Worm (Caenorhabditis elegans) whole organism, mixed stage, embryonic: ENCODE data around the gene sru-1.

Source experiments
- M03D4.4 ChIP-seq: sonication (generic microtip); optimal IDR thresholded peaks from 2 replicates; lab custom pipeline; 2017; ENCODE audit warnings: mild to moderate bottlenecking, missing genetic modification characterization, missing compliant biosample characterization
- bed-3 ChIP-seq: fragments of 200-800 bp; sonication (Bioruptor generic); optimal IDR thresholded peaks from 3 replicates; lab custom pipeline; 2018; ENCODE audit warnings: mild to moderate bottlenecking, missing genetic modification characterization, moderate library complexity, missing compliant biosample characterization
- blmp-1 ChIP-seq: fragments of 150-350 bp; optimal IDR thresholded peaks from 2 replicates; lab custom pipeline; 2014; ENCODE audit warnings: missing biosample characterization, missing genetic modification characterization
- ceh-39 ChIP-seq: fragments of 150-350 bp; optimal IDR thresholded peaks from 2 replicates; lab custom pipeline; 2014; ENCODE audit warnings: missing biosample characterization, missing genetic modification characterization
- ceh-43 ChIP-seq: fragments of 200-800 bp; sonication (Bioruptor generic); optimal IDR thresholded peaks from 2 replicates; lab custom pipeline; 2018; ENCODE audit warnings: mild to moderate bottlenecking, missing genetic modification characterization, moderate library complexity, missing compliant biosample characterization
- ceh-83 ChIP-seq: fragments of 200-800 bp; sonication (Bioruptor generic); optimal IDR thresholded peaks from 2 replicates; lab custom pipeline; 2018; ENCODE audit warnings: mild to moderate bottlenecking, missing genetic modification characterization, missing compliant biosample characterization
- ces-1 ChIP-seq: fragments of 150-350 bp; optimal IDR thresholded peaks from 2 replicates; lab custom pipeline; 2014; ENCODE audit warnings: missing biosample characterization, missing genetic modification reagents, missing genetic modification characterization
- cnd-1 ChIP-seq: fragments of 200-800 bp; sonication (Bioruptor generic); optimal IDR thresholded peaks from 2 replicates; lab custom pipeline; 2018; ENCODE audit warnings: mild to moderate bottlenecking, missing genetic modification characterization, missing compliant biosample characterization
- drap-1 ChIP-seq: fragments of 200-800 bp; sonication (Bioruptor generic); optimal IDR thresholded peaks from 3 replicates; lab custom pipeline; 2018; ENCODE audit warnings: mild to moderate bottlenecking, missing genetic modification characterization, missing compliant biosample characterization
- elt-1 ChIP-seq: sonication (generic microtip); optimal IDR thresholded peaks from 2 replicates; lab custom pipeline; 2017; ENCODE audit warnings: missing genetic modification characterization, mild to moderate bottlenecking, missing compliant biosample characterization, antibody characterized with exemption, moderate library complexity, borderline replicate concordance; ENCODE audit not compliant: insufficient read depth
- elt-3 ChIP-seq: fragments of 150-350 bp; optimal IDR thresholded peaks from 2 replicates; lab custom pipeline; 2014; ENCODE audit warnings: missing biosample characterization, missing genetic modification characterization
- flh-1 ChIP-seq: fragments of 200-800 bp; sonication (Bioruptor generic); optimal IDR thresholded peaks from 2 replicates; lab custom pipeline; 2018; ENCODE audit warnings: mild to moderate bottlenecking, missing genetic modification characterization, moderate library complexity, missing compliant biosample characterization
- ham-2 ChIP-seq: fragments of 200-800 bp; sonication (Bioruptor generic); optimal IDR thresholded peaks from 2 replicates; lab custom pipeline; 2018; ENCODE audit warnings: mild to moderate bottlenecking, missing genetic modification characterization, missing compliant biosample characterization
- hlh-1 ChIP-seq: fragments of 150-350 bp; optimal IDR thresholded peaks from 2 replicates; lab custom pipeline; 2014; ENCODE audit warnings: missing biosample characterization, missing genetic modification reagents, missing genetic modification characterization
- lin-13 ChIP-seq: fragments of 150-350 bp; optimal IDR thresholded peaks from 2 replicates; lab custom pipeline; 2014; ENCODE audit warnings: missing biosample characterization, missing genetic modification characterization
- lin-32 ChIP-seq: fragments of 200-800 bp; sonication (Bioruptor generic); optimal IDR thresholded peaks from 2 replicates; lab custom pipeline; 2018; ENCODE audit warnings: mild to moderate bottlenecking, missing genetic modification characterization, missing compliant biosample characterization
- lsy-2 ChIP-seq: fragments of 150-350 bp; optimal IDR thresholded peaks from 2 replicates; lab custom pipeline; 2014; ENCODE audit warnings: missing biosample characterization, missing genetic modification characterization
- mab-5 ChIP-seq: fragments of 150-350 bp; optimal IDR thresholded peaks from 2 replicates; lab custom pipeline; 2014; ENCODE audit warnings: missing biosample characterization, missing genetic modification characterization
- mep-1 ChIP-seq: fragments of 150-350 bp; optimal IDR thresholded peaks from 2 replicates; lab custom pipeline; 2017; ENCODE audit warnings: missing biosample characterization, missing genetic modification reagents, missing genetic modification characterization, inconsistent platforms
- mls-2 ChIP-seq: sonication (generic microtip); optimal IDR thresholded peaks from 2 replicates; lab custom pipeline; 2016; ENCODE audit warnings: mild to moderate bottlenecking, missing genetic modification characterization, moderate library complexity, missing compliant biosample characterization
- nhr-12 ChIP-seq: fragments of 150-350 bp; optimal IDR thresholded peaks from 2 replicates; lab custom pipeline; 2014; ENCODE audit warnings: missing biosample characterization, missing genetic modification characterization
- nhr-2 ChIP-seq: fragments of 150-350 bp; optimal IDR thresholded peaks from 2 replicates; lab custom pipeline; 2014; ENCODE audit warnings: missing biosample characterization, missing genetic modification characterization
- nhr-237 ChIP-seq: fragments of 150-350 bp; optimal IDR thresholded peaks from 2 replicates; lab custom pipeline; 2014; ENCODE audit warnings: missing biosample characterization, missing genetic modification characterization
- nhr-28 ChIP-seq: fragments of 150-350 bp; optimal IDR thresholded peaks from 2 replicates; lab custom pipeline; 2014; ENCODE audit warnings: missing biosample characterization, missing genetic modification characterization
- nhr-76 ChIP-seq: sonication (generic microtip); optimal IDR thresholded peaks from 2 replicates; lab custom pipeline; 2017; ENCODE audit warnings: missing biosample characterization, missing genetic modification characterization
- pha-4 ChIP-seq: fragments of 150-350 bp; optimal IDR thresholded peaks from 2 replicates; lab custom pipeline; 2018; ENCODE audit warnings: missing biosample characterization, missing genetic modification reagents, missing genetic modification characterization
- sem-2 ChIP-seq: fragments of 200-800 bp; sonication (Bioruptor generic); optimal IDR thresholded peaks from 2 replicates; lab custom pipeline; 2018; ENCODE audit warnings: mild to moderate bottlenecking, missing genetic modification characterization, missing compliant biosample characterization
- snpc-4 ChIP-seq: fragments of 150-350 bp; optimal IDR thresholded peaks from 2 replicates; lab custom pipeline; 2014; ENCODE audit warnings: missing biosample characterization, missing genetic modification characterization
- sptf-1 ChIP-seq: sonication (generic microtip); optimal IDR thresholded peaks from 2 replicates; lab custom pipeline; 2017; ENCODE audit warnings: mild to moderate bottlenecking, missing genetic modification characterization, moderate library complexity, missing compliant biosample characterization
- tbx-8 ChIP-seq: fragments of 200-800 bp; sonication (Bioruptor generic); optimal IDR thresholded peaks from 2 replicates; lab custom pipeline; 2018; ENCODE audit warnings: mild to moderate bottlenecking, missing genetic modification characterization, moderate library complexity, missing compliant biosample characterization
- unc-120 ChIP-seq: sonication (generic microtip); optimal IDR thresholded peaks from 2 replicates; lab custom pipeline; 2017; ENCODE audit warnings: missing genetic modification characterization, missing compliant biosample characterization; ENCODE audit not compliant: poor library complexity, severe bottlenecking
- unc-39 ChIP-seq: fragments of 150-350 bp; optimal IDR thresholded peaks from 2 replicates; lab custom pipeline; 2014; ENCODE audit warnings: missing biosample characterization, missing genetic modification characterization
- unc-62 ChIP-seq: fragments of 150-350 bp; optimal IDR thresholded peaks from 2 replicates; lab custom pipeline; 2014; ENCODE audit warnings: missing biosample characterization, missing genetic modification reagents, missing genetic modification characterization
- zip-8 ChIP-seq: fragments of 150-350 bp; optimal IDR thresholded peaks from 2 replicates; lab custom pipeline; 2014; ENCODE audit warnings: missing biosample characterization, missing genetic modification characterization

sru-1 gene

DNA sequence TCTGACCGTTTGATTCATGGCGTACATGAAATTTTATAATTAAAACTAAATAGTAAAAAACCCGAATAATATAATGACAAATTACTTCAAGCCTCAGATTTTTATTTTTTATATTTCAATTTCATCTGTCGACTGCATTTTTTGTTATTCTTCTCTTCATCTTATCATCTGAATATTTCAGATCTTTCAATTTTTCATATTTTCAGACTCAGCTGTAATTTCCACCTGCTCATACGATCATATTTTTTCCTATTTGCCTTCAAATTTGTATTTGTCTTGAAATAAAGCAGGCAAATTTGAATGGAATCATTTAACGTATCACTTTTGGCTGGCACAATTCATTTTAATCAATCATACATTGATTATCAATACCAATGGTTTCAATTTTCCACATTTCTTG, 9.7 kb downstream of the sru-1 start, which contains the start of gene sru-4:
Gene sru-4 (plus strand): TSS at position 301 of the 400 bp plus-strand sequence.
- TF ChIP-seq elt-3 (tag; lab: Kevin White, UChicago) (no peak), cnd-1 (no peak), hlh-1 (no peak), tbx-8 (no peak), nhr-12 (tag; lab: Kevin White, UChicago) (no peak), pha-4 (no peak), sem-2 (no peak), ham-2 (GFP tag; lab: Kevin White, UChicago) (no peak), mep-1 (tag; lab: Kevin White, UChicago) (no peak), flh-1 (GFP tag; lab: Kevin White, UChicago) (no peak), ceh-43 (GFP tag; lab: Kevin White, UChicago) (no peak), sptf-1 (tag; lab: Kevin White, UChicago) (no peak), nhr-76 (tag; lab: Kevin White, UChicago) (no peak), lin-32 (GFP tag; lab: Kevin White, UChicago) (no peak), mab-5 (tag; lab: Kevin White, UChicago) (no peak), M03D4.4 (no peak), unc-39 (tag; lab: Kevin White, UChicago) (no peak), unc-62 (GFP tag; lab: Kevin White, UChicago) (no peak), ces-1 (GFP tag; lab: Kevin White, UChicago) (no peak)
- TF ChIP-seq, all 35 proteins: peak for 0

DNA sequence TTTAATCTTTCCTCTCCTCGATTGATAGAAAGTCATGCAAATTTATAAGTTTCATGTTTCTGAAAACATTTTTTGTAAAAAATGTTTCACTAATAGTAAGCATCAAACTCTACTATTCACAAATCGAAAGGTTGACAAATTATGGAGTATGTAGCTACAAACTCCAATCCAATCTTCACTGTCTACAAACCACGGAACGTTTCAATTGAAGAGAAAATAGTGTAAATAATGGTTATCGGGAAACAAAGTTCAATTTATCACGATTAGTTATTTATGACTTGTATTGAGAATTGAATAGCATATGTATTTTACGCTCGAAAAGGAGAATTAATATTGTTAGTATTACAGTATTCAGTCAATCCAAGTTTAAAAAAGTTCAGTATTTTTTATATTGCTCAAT, 11.2 kb downstream of the sru-1 start:
- TF ChIP-seq blmp-1 (tag; lab: Kevin White, UChicago) (no peak), sptf-1 (tag; lab: Kevin White, UChicago) (no peak), ham-2 (GFP tag; lab: Kevin White, UChicago) (no peak), zip-8 (tag; lab: Kevin White, UChicago) (no peak), tbx-8 (no peak), nhr-2 (no peak), mep-1 (tag; lab: Kevin White, UChicago) (no peak)

DNA sequence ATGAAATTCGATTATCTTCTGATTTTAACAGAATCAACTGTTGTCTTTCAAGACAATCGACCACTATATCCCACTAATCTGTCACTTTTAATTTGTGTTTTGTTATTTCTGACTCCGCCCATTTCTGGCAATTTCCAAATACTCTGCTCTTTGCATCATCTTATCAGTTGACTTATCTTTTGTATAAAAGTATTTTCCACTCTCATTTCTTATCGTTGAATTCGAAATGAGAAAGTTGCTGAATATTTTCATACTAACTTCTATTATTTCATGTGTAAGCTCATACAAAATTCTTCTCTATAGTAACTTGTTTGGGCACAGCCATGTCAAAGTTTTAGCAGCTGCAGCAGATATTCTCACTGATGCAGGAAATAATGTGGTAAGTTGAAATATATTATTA, 11.7 kb downstream of the sru-1 start, which contains the start of gene ugt-21:
Gene ugt-21 (plus strand): TSS at position 212 of the 400 bp plus-strand sequence.
- TF ChIP-seq tbx-8: no peak
- TF ChIP-seq bed-3: no peak
- no peak for TF ChIP-seq ceh-83 (GFP tag; lab: Kevin White, UChicago)
- no peak for TF ChIP-seq elt-1 (tag; lab: Kevin White, UChicago)
- TF ChIP-seq ceh-39: no peak
- TF ChIP-seq sem-2: no peak
- no peak for TF ChIP-seq M03D4.4
- TF ChIP-seq lin-32 (GFP tag; lab: Kevin White, UChicago): no peak
- no peak for TF ChIP-seq unc-39 (tag; lab: Kevin White, UChicago)
- no peak for TF ChIP-seq flh-1 (GFP tag; lab: Kevin White, UChicago)
- no peak for TF ChIP-seq nhr-237 (tag; lab: Kevin White, UChicago)
- TF ChIP-seq unc-120: no peak
- no peak for TF ChIP-seq ceh-43 (GFP tag; lab: Kevin White, UChicago)
- no peak for TF ChIP-seq nhr-28
- no peak for TF ChIP-seq lsy-2 (tag; lab: Kevin White, UChicago)
- no peak for TF ChIP-seq cnd-1
- TF ChIP-seq lin-13 (tag; lab: Kevin White, UChicago): no peak
- TF ChIP-seq blmp-1 (tag; lab: Kevin White, UChicago): no peak
- TF ChIP-seq, all 35 proteins: peak for 0

DNA sequence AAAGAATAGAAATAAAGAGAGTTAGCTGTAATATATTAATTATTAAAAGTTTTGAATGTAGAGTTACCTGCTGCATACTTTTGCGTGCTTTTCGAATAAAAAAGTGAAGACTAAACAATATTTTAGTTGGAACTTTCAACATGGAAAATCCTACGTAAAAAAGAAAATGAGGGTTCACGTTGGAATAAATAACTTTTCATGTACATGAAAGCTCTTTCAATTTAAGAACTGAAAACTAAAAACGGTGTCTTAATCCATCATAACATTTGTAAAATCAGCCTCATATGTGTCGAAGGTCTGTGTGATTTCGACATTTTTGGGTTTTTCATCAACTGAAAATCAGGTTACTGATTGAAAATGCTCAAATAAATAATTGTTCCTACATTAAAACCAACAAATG, 17.8 kb downstream of the sru-1 start, which contains the start of gene ttr-9:
Gene ttr-9 (minus strand): TSS at position 101 of the 400 bp plus-strand sequence.
- TF ChIP-seq lin-32 (GFP tag; lab: Kevin White, UChicago) (no peak), ceh-39 (no peak), nhr-237 (tag; lab: Kevin White, UChicago) (no peak), zip-8 (tag; lab: Kevin White, UChicago) (no peak), blmp-1 (tag; lab: Kevin White, UChicago) (no peak), tbx-8 (no peak)

DNA sequence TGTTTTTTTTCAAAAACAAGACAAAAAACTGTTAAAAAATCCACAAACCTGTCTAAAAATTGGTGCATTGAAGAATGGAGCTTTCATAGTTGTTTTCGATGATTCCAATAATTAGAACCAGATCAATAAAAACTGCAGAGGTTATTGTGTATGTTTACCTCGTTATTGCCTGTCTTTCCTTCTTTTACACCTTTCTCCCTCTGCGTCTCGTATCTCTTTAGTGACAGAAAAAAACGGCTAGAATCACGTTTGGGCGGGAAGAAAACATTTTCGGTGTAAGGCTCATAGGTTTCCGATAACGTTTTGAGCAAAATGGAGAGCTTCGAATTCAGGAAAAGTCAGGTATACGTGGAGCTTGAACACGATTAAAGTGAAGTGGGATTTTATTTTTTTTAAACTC, 20.2 kb downstream of the sru-1 start, which contains the start of gene ethe-1:
Gene ethe-1 (minus strand): TSS at position 150 of the 400 bp plus-strand sequence.
- TF ChIP-seq cnd-1 (no peak), flh-1 (GFP tag; lab: Kevin White, UChicago) (no peak), tbx-8 (no peak), sem-2 (no peak), mls-2 (no peak), M03D4.4 (no peak), sptf-1 (tag; lab: Kevin White, UChicago) (no peak), zip-8 (tag; lab: Kevin White, UChicago) (no peak), ham-2 (GFP tag; lab: Kevin White, UChicago) (no peak), snpc-4 (tag; lab: Kevin White, UChicago) (no peak), nhr-12 (tag; lab: Kevin White, UChicago) (no peak), unc-62 (GFP tag; lab: Kevin White, UChicago) (no peak), hlh-1 (no peak), drap-1 (GFP tag; lab: Kevin White, UChicago) (no peak), mep-1 (tag; lab: Kevin White, UChicago) (no peak), unc-120 (no peak), pha-4 (no peak)
